Worm (Caenorhabditis elegans) whole organism, early embryonic: ENCODE results near the gene T16H12.13.

Experiments used
- ama-1 ChIP-seq: fragments of 150-350 bp; optimal IDR thresholded peaks from 2 replicates; lab custom pipeline; 2014
- ceh-36 ChIP-seq: sonication (generic microtip); optimal IDR thresholded peaks from 2 replicates; lab custom pipeline; 2016; ENCODE audit warnings: missing genetic modification characterization, inconsistent platforms, missing compliant biosample characterization
- hmg-4 ChIP-seq: fragments of 200-800 bp; sonication (Bioruptor generic); optimal IDR thresholded peaks from 2 replicates; lab custom pipeline; 2018; ENCODE audit warnings: mild to moderate bottlenecking, missing genetic modification characterization, missing compliant biosample characterization
- hnd-1 ChIP-seq: sonication (generic microtip); optimal IDR thresholded peaks from 2 replicates; lab custom pipeline; 2016; ENCODE audit warnings: missing genetic modification characterization, missing compliant biosample characterization
- pes-1 ChIP-seq: fragments of 200-800 bp; sonication (Bioruptor generic); IDR thresholded peaks from 2 replicates; pipeline ENCODE4 v1.3.6; 2022; ENCODE audit warnings: missing genetic modification reagents, missing genetic modification characterization, missing compliant biosample characterization
- scrt-1 ChIP-seq: fragments of 200-800 bp; sonication (Bioruptor generic); IDR thresholded peaks from 2 replicates; pipeline ENCODE4 v1.3.6; 2022; ENCODE audit warnings: missing genetic modification characterization, missing compliant biosample characterization
- tbx-11 ChIP-seq: fragments of 200-800 bp; sonication (Bioruptor generic); IDR thresholded peaks from 2 replicates; pipeline ENCODE4 v1.3.6; 2022; ENCODE audit warnings: missing genetic modification characterization, missing compliant biosample characterization

- no peak for TF ChIP-seq hmg-4 (GFP tag; lab: Kevin White, UChicago)
- no peak for TF ChIP-seq ama-1
- TF ChIP-seq pes-1 (GFP tag; lab: Robert Waterston, UW): no peak
- no peak for TF ChIP-seq tbx-11 (GFP tag; lab: Robert Waterston, UW)
- no peak for TF ChIP-seq hnd-1 (tag; lab: Kevin White, UChicago)
- TF ChIP-seq ceh-36 (tag; lab: Kevin White, UChicago): no peak
- no peak for TF ChIP-seq scrt-1
Observed at ce11 chrIII:10106390-10106789, 21.2 kb downstream of the T16H12.13 start, which contains the start of gene srt-55.
